Worm (Caenorhabditis elegans) whole organism, early embryonic: ENCODE data around the gene B0361.14.

Source experiments
- B0310.2 ChIP-seq: sonication (generic microtip); optimal IDR thresholded peaks from 2 replicates; lab custom pipeline; 2016; ENCODE audit warnings: mild to moderate bottlenecking, missing genetic modification characterization, missing compliant biosample characterization
- F13C5.2 ChIP-seq: sonication (generic microtip); optimal IDR thresholded peaks from 2 replicates; lab custom pipeline; 2017; ENCODE audit warnings: mild to moderate bottlenecking, missing genetic modification characterization, inconsistent platforms, missing compliant biosample characterization
- aly-1 ChIP-seq: sonication (generic microtip); optimal IDR thresholded peaks from 2 replicates; lab custom pipeline; 2016; ENCODE audit warnings: missing genetic modification characterization, missing compliant biosample characterization
- ama-1 ChIP-seq: fragments of 150-350 bp; optimal IDR thresholded peaks from 2 replicates; lab custom pipeline; 2014
- ceh-13 ChIP-seq: fragments of 200-800 bp; sonication (Bioruptor generic); optimal IDR thresholded peaks from 2 replicates; lab custom pipeline; 2018; ENCODE audit warnings: mild to moderate bottlenecking, missing genetic modification characterization, missing compliant biosample characterization
- ceh-36 ChIP-seq: sonication (generic microtip); optimal IDR thresholded peaks from 2 replicates; lab custom pipeline; 2016; ENCODE audit warnings: missing genetic modification characterization, inconsistent platforms, missing compliant biosample characterization
- ets-7 ChIP-seq: sonication (generic microtip); optimal IDR thresholded peaks from 2 replicates; lab custom pipeline; 2016; ENCODE audit warnings: missing genotype, missing genetic modification characterization, missing compliant biosample characterization
- flt-1 ChIP-seq: fragments of 200-800 bp; sonication (Bioruptor generic); IDR thresholded peaks from 2 replicates; pipeline ENCODE4 v1.3.6; 2022; ENCODE audit warnings: missing genetic modification characterization, missing compliant biosample characterization
- hmbx-1 ChIP-seq: sonication (generic microtip); optimal IDR thresholded peaks from 2 replicates; lab custom pipeline; 2016; ENCODE audit warnings: mild to moderate bottlenecking, missing genetic modification characterization, missing compliant biosample characterization
- hmg-4 ChIP-seq: fragments of 200-800 bp; sonication (Bioruptor generic); optimal IDR thresholded peaks from 2 replicates; lab custom pipeline; 2018; ENCODE audit warnings: mild to moderate bottlenecking, missing genetic modification characterization, missing compliant biosample characterization
- hnd-1 ChIP-seq: sonication (generic microtip); optimal IDR thresholded peaks from 2 replicates; lab custom pipeline; 2016; ENCODE audit warnings: missing genetic modification characterization, missing compliant biosample characterization
- pes-1 ChIP-seq: fragments of 200-800 bp; sonication (Bioruptor generic); IDR thresholded peaks from 2 replicates; pipeline ENCODE4 v1.3.6; 2022; ENCODE audit warnings: missing genetic modification reagents, missing genetic modification characterization, missing compliant biosample characterization
- scrt-1 ChIP-seq: fragments of 200-800 bp; sonication (Bioruptor generic); IDR thresholded peaks from 2 replicates; pipeline ENCODE4 v1.3.6; 2022; ENCODE audit warnings: missing genetic modification characterization, missing compliant biosample characterization
- sea-1 ChIP-seq: fragments of 200-800 bp; sonication (Bioruptor generic); conservative IDR thresholded peaks from 2 replicates; pipeline ENCODE4 v1.3.6; 2022; ENCODE audit warnings: missing genetic modification characterization, missing compliant biosample characterization
- tbx-11 ChIP-seq: fragments of 200-800 bp; sonication (Bioruptor generic); IDR thresholded peaks from 2 replicates; pipeline ENCODE4 v1.3.6; 2022; ENCODE audit warnings: missing genetic modification characterization, missing compliant biosample characterization
- tbx-37 ChIP-seq: fragments of 200-800 bp; sonication (Bioruptor generic); conservative IDR thresholded peaks from 2 replicates; pipeline ENCODE4 v1.3.6; 2022; ENCODE audit warnings: missing genetic modification reagents, missing genetic modification characterization, missing compliant biosample characterization
- tra-4 ChIP-seq: sonication (generic microtip); optimal IDR thresholded peaks from 2 replicates; lab custom pipeline; 2017; ENCODE audit warnings: missing genetic modification characterization, missing compliant biosample characterization

B0361.14 gene

ce11 chrIII:7299466-7299865 lies at the start of gene B0361.14, which contains the start of gene B0361.9:
TSS of gene B0361.14 (minus strand) at chrIII:7299531.
TSS of gene B0361.9 (minus strand) at chrIII:7299631.
- no peak for TF ChIP-seq hmbx-1 (tag; lab: Kevin White, UChicago)
- TF ChIP-seq tbx-37 (GFP tag; lab: Robert Waterston, UW): no peak
- TF ChIP-seq ceh-36 (tag; lab: Kevin White, UChicago): no peak
- no peak for TF ChIP-seq hnd-1 (tag; lab: Kevin White, UChicago)
- no peak for TF ChIP-seq tbx-11
- TF ChIP-seq ceh-13 (GFP tag; lab: Kevin White, UChicago): no peak
- no peak for TF ChIP-seq hmg-4 (GFP tag; lab: Kevin White, UChicago)
- TF ChIP-seq aly-1 (tag; lab: Kevin White, UChicago): no peak

ce11 chrIII:7349075-7349474 lies 49.7 kb upstream of the B0361.14 start, which contains the start of gene gos-28:
TSS of gene gos-28 (minus strand) at chrIII:7349175.
- TF ChIP-seq hmg-4 (GFP tag; lab: Kevin White, UChicago) (no peak), hmbx-1 (tag; lab: Kevin White, UChicago) (no peak)

- TF ChIP-seq ets-7: no peak
- TF ChIP-seq scrt-1 (GFP tag; lab: Robert Waterston, UW): no peak
- no peak for TF ChIP-seq F13C5.2 (tag; lab: Kevin White, UChicago)
- no peak for TF ChIP-seq tbx-37 (GFP tag; lab: Robert Waterston, UW)
- no peak for TF ChIP-seq ceh-36 (tag; lab: Kevin White, UChicago)
- no peak for TF ChIP-seq tbx-11
- TF ChIP-seq flt-1 (GFP tag; lab: Robert Waterston, UW): no peak
- TF ChIP-seq sea-1 (GFP tag; lab: Robert Waterston, UW): no peak
- no peak for TF ChIP-seq ama-1 (lab: Kevin White, UChicago)
- no peak for TF ChIP-seq ceh-13 (GFP tag; lab: Kevin White, UChicago)
- no peak for TF ChIP-seq hmg-4 (GFP tag; lab: Kevin White, UChicago)
Measured at ce11 chrIII:7347049-7347448, 47.7 kb upstream of the B0361.14 start, which contains the start of gene F08F8.7. TSS of gene F08F8.7 (minus strand) at chrIII:7347149.

- TF ChIP-seq ets-7 (no peak), pes-1 (GFP tag; lab: Robert Waterston, UW) (no peak), hmg-4 (GFP tag; lab: Kevin White, UChicago) (no peak), hmbx-1 (tag; lab: Kevin White, UChicago) (no peak), flt-1 (GFP tag; lab: Robert Waterston, UW) (no peak), ama-1 (lab: Kevin White, UChicago) (no peak), ceh-36 (tag; lab: Kevin White, UChicago) (no peak), tbx-11 (no peak), hnd-1 (tag; lab: Kevin White, UChicago) (no peak)
Measured at ce11 chrIII:7343389-7343788, 44.1 kb upstream of the B0361.14 start, which contains the start of gene F08F8.6. TSS of gene F08F8.6 (plus strand) at chrIII:7343689.

ce11 chrIII:7339138-7339537 lies 39.8 kb upstream of the B0361.14 start:
- no peak for TF ChIP-seq tbx-11
- no peak for TF ChIP-seq hnd-1 (tag; lab: Kevin White, UChicago)
- no peak for TF ChIP-seq ets-7
- TF ChIP-seq flt-1 (GFP tag; lab: Robert Waterston, UW): no peak
- TF ChIP-seq B0310.2 (tag; lab: Kevin White, UChicago): no peak

DNA sequence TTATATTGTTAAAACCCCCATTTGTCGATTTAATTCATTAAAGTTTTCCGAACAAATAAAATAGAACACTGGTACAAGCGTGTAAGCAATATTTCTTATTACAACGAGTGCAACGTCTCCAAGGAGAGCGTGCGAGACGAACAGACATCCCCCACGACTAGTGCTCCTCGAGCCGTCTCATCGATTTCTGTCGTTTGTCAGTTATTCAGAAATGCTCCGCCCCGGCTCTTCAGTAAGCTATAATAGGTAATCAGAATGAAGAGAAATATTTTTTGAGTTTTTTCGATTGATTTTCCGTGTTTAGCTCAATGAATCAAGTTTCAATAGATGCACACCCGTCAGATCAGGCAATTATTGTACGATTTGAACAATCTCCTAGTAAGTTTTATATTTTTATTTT lies 39.4 kb upstream of the B0361.14 start, which contains the start of gene kap-1:
kap-1 (plus strand) TSS at position 143 of the 400 bp plus-strand sequence.
- no peak for TF ChIP-seq tbx-37 (GFP tag; lab: Robert Waterston, UW)
- no peak for TF ChIP-seq hmbx-1 (tag; lab: Kevin White, UChicago)
- TF ChIP-seq aly-1 (tag; lab: Kevin White, UChicago): no peak
- no peak for TF ChIP-seq ceh-13 (GFP tag; lab: Kevin White, UChicago)
- TF ChIP-seq B0310.2 (tag; lab: Kevin White, UChicago): no peak
- TF ChIP-seq scrt-1 (GFP tag; lab: Robert Waterston, UW): no peak
- TF ChIP-seq tra-4 (tag; lab: Kevin White, UChicago): no peak
- TF ChIP-seq flt-1 (GFP tag; lab: Robert Waterston, UW): no peak
- TF ChIP-seq ets-7: no peak
- no peak for TF ChIP-seq tbx-11
- TF ChIP-seq F13C5.2 (tag; lab: Kevin White, UChicago): no peak
- TF ChIP-seq sea-1 (GFP tag; lab: Robert Waterston, UW): no peak
- no peak for TF ChIP-seq pes-1 (GFP tag; lab: Robert Waterston, UW)
- no peak for TF ChIP-seq ceh-36 (tag; lab: Kevin White, UChicago)
- TF ChIP-seq hmg-4 (GFP tag; lab: Kevin White, UChicago): no peak
- no peak for TF ChIP-seq ama-1 (lab: Kevin White, UChicago)
- TF ChIP-seq hnd-1 (tag; lab: Kevin White, UChicago): no peak

DNA sequence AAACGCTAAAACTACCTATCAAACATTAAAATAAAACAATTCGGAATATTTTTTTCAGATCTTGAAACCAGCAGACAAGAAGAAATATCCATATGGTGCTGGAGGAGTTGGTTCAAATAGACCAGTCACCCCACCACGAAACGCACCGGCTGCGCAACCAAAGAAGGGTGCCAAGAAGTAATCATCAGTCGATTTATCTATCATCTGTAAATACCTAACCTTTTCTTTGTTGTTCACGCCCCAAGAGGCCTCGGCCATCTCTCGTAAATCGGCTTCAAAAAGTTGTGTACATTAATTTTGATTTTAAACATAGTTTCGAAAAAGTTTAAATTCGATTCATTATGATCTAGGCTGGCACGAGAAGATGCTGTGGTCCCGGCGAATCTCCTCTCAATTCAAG lies 38.7 kb upstream of the B0361.14 start:
- TF ChIP-seq tbx-11 (0 out of 2 replicates have a peak, but pooled peaks have one; percentile 10), hnd-1 (tag; lab: Kevin White, UChicago) (no peak)

DNA sequence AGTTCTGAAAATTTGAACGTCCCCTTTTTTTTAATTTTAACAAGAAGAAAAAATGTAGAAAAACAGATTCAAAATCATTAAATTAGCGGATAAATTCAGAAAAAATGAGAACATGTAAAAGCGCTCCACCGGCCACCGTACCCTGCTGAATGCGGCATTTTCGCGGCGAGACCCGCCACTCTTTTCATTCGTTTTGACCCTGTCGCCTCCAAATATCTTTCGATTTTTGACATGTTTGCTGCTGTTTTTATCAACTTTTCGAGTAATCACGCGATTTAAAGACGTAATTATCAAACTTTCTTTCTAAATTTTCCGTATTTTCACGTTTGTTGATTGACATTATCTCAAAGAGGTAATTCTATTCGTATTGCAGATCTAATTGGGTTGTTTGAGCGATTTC lies 36.9 kb upstream of the B0361.14 start, which contains the start of gene gsp-2:
gsp-2 (plus strand) TSS at position 374 of the 400 bp plus-strand sequence.
- TF ChIP-seq flt-1 (GFP tag; lab: Robert Waterston, UW) (no peak), hmg-4 (GFP tag; lab: Kevin White, UChicago) (peak; percentile 10)
